Worm (Caenorhabditis elegans) whole organism, L2 larva: ENCODE measurements around the gene bcl-7.
A peak's percentile ranks its signal among the peaks of the same experiment; 100 is the strongest.

Source experiments
- C34F6.9 ChIP-seq: fragments of 150-350 bp; optimal IDR thresholded peaks from 2 replicates; lab custom pipeline; 2014; ENCODE audit warnings: missing biosample characterization, missing genetic modification characterization
- F13H6.1 ChIP-seq: sonication (generic microtip); optimal IDR thresholded peaks from 2 replicates; lab custom pipeline; 2016; ENCODE audit warnings: missing genetic modification characterization, missing compliant biosample characterization
- R02D3.7 ChIP-seq: fragments of 150-350 bp; optimal IDR thresholded peaks from 2 replicates; lab custom pipeline; 2014; ENCODE audit warnings: missing biosample characterization, missing genetic modification characterization
- aly-2 ChIP-seq: fragments of 150-350 bp; optimal IDR thresholded peaks from 2 replicates; lab custom pipeline; 2014; ENCODE audit warnings: missing biosample characterization, missing genetic modification characterization
- ama-1 ChIP-seq: fragments of 150-350 bp; optimal IDR thresholded peaks from 2 replicates; lab custom pipeline; 2018; ENCODE audit warnings: inconsistent platforms
- ceh-16 ChIP-seq: fragments of 150-350 bp; optimal IDR thresholded peaks from 2 replicates; lab custom pipeline; 2014; ENCODE audit warnings: missing biosample characterization, missing genetic modification characterization
- ceh-82 ChIP-seq: fragments of 150-350 bp; optimal IDR thresholded peaks from 2 replicates; lab custom pipeline; 2014; ENCODE audit warnings: missing biosample characterization, missing genetic modification characterization
- dmd-4 ChIP-seq: sonication (generic microtip); optimal IDR thresholded peaks from 2 replicates; lab custom pipeline; 2017; ENCODE audit warnings: missing biosample characterization, missing genetic modification characterization
- elt-1 ChIP-seq: fragments of 150-350 bp; optimal IDR thresholded peaks from 2 replicates; lab custom pipeline; 2014; ENCODE audit warnings: missing biosample characterization, missing genetic modification characterization
- elt-3 ChIP-seq: sonication (generic microtip); optimal IDR thresholded peaks from 2 replicates; lab custom pipeline; 2017; ENCODE audit warnings: missing biosample characterization, missing genetic modification characterization
- fos-1 ChIP-seq: fragments of 150-350 bp; optimal IDR thresholded peaks from 2 replicates; lab custom pipeline; 2014; ENCODE audit warnings: missing biosample characterization, missing genetic modification characterization
- lin-11 ChIP-seq: fragments of 150-350 bp; sonication (generic microtip); optimal IDR thresholded peaks from 2 replicates; lab custom pipeline; 2014; ENCODE audit warnings: missing biosample characterization, missing genetic modification characterization, inconsistent platforms, mixed read lengths
- lin-13 ChIP-seq: fragments of 150-350 bp; optimal IDR thresholded peaks from 2 replicates; lab custom pipeline; 2014; ENCODE audit warnings: missing biosample characterization, missing genetic modification reagents, missing genetic modification characterization
- lin-39 ChIP-seq: fragments of 150-350 bp; optimal IDR thresholded peaks from 2 replicates; lab custom pipeline; 2014; ENCODE audit warnings: missing biosample characterization, missing genetic modification reagents, missing genetic modification characterization
- lsy-2 ChIP-seq, 2 experiments: fragments of 150-350 bp in 1 of 2; sonication (generic microtip) in 1 of 2; optimal IDR thresholded peaks; 2 replicates each; lab custom pipeline; 2014 to 2017; ENCODE audit warnings: missing biosample characterization in 2 of 2, missing genetic modification characterization in 2 of 2
- mbf-1 ChIP-seq: sonication (generic microtip); optimal IDR thresholded peaks from 2 replicates; lab custom pipeline; 2017; ENCODE audit warnings: missing biosample characterization, missing genetic modification characterization
- nhr-10 ChIP-seq: sonication (generic microtip); optimal IDR thresholded peaks from 2 replicates; lab custom pipeline; 2017; ENCODE audit warnings: missing biosample characterization, missing genetic modification characterization
- nhr-11 ChIP-seq: fragments of 150-350 bp; optimal IDR thresholded peaks from 2 replicates; lab custom pipeline; 2014; ENCODE audit warnings: missing biosample characterization, missing genetic modification characterization
- nhr-129 ChIP-seq: fragments of 150-350 bp; optimal IDR thresholded peaks from 2 replicates; lab custom pipeline; 2014; ENCODE audit warnings: missing biosample characterization, missing genetic modification characterization
- nhr-237 ChIP-seq: fragments of 150-350 bp; optimal IDR thresholded peaks from 2 replicates; lab custom pipeline; 2014; ENCODE audit warnings: missing biosample characterization, missing genetic modification characterization
- nhr-25 ChIP-seq: fragments of 150-350 bp; sonication (generic microtip); optimal IDR thresholded peaks from 3 replicates; lab custom pipeline; 2014; ENCODE audit warnings: missing biosample characterization, missing genetic modification characterization
- nhr-6 ChIP-seq: fragments of 150-350 bp; optimal IDR thresholded peaks from 2 replicates; lab custom pipeline; 2014; ENCODE audit warnings: missing biosample characterization, missing genetic modification characterization
- nhr-77 ChIP-seq: fragments of 150-350 bp; optimal IDR thresholded peaks from 2 replicates; lab custom pipeline; 2014; ENCODE audit warnings: missing biosample characterization, missing genetic modification characterization
- peb-1 ChIP-seq: fragments of 150-350 bp; optimal IDR thresholded peaks from 2 replicates; lab custom pipeline; 2014; ENCODE audit warnings: missing biosample characterization, missing genetic modification characterization
- skn-1 ChIP-seq: sonication (generic microtip); optimal IDR thresholded peaks from 2 replicates; lab custom pipeline; 2017; ENCODE audit warnings: missing biosample characterization, missing genetic modification characterization
- sma-9 ChIP-seq, 2 experiments: fragments of 150-350 bp in 1 of 2; sonication (generic microtip) in 1 of 2; optimal IDR thresholded peaks; 2 replicates each; lab custom pipeline; 2014 to 2016; ENCODE audit warnings: missing genetic modification characterization in 2 of 2, mild to moderate bottlenecking in 1 of 2, missing biosample characterization in 1 of 2, missing compliant biosample characterization in 1 of 2, missing genetic modification reagents in 1 of 2, moderate library complexity in 1 of 2
- unc-39 ChIP-seq: fragments of 150-350 bp; optimal IDR thresholded peaks from 2 replicates; lab custom pipeline; 2014; ENCODE audit warnings: missing biosample characterization, missing genetic modification characterization
- unc-55 ChIP-seq: fragments of 150-350 bp; sonication (generic microtip); optimal IDR thresholded peaks from 3 replicates; lab custom pipeline; 2014; ENCODE audit warnings: missing biosample characterization, missing genetic modification reagents, missing genetic modification characterization
- unc-62 ChIP-seq: fragments of 150-350 bp; optimal IDR thresholded peaks from 2 replicates; lab custom pipeline; 2014; ENCODE audit warnings: missing biosample characterization, missing genetic modification reagents, missing genetic modification characterization
- ztf-1 ChIP-seq: fragments of 200-800 bp; sonication (Bioruptor generic); conservative IDR thresholded peaks from 2 replicates; pipeline ENCODE4 v1.3.6; 2022; ENCODE audit warnings: missing genetic modification characterization, missing compliant biosample characterization
- ztf-11 ChIP-seq: sonication (generic microtip); optimal IDR thresholded peaks from 2 replicates; lab custom pipeline; 2017; ENCODE audit warnings: missing biosample characterization, missing genetic modification characterization

Gene bcl-7

DNA sequence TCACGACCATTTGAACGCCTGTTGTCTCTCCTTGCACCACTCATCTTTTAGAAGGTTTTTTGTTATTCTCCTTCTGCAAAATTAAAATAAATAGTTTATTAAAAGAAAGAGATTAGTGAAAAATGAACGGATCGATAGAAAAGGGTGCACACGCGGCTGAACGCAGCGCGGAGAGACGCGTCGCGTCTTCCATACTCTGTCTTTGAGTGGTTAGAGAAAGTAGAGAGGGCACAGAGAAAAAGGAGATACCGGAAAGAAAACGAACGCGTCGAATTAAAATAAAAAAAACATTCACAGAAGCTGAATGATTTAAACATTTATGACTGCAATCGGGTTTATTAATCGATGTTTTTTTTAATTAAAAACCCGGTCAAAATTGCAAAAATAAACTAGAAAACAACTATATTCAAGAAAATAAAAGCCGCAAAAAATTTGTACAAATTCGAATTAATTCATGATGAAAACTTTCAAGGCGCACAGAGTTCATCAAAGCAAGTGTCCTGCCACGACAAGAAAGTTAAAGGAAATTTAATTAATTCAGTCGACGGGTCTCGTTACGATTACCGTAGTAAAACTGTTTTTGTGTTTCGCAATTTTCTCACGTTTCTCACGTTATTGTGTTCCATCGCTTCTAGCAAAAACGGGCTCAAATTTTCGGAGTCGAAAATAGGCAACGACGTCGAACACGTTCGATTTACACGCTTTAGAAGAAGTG, 32.4 kb downstream of the bcl-7 start, which contains the start of the genes nono-1 and nop-1:
TSS of gene nono-1 (minus strand) at position 75 of the 715 bp plus-strand sequence.
TSS of gene nop-1 (plus strand) at position 551 of the 715 bp plus-strand sequence.
- TF ChIP-seq lsy-2 (tag; optimal IDR thresholded peaks at IDR 0.05; lab: Kevin White, UChicago) (peak in 1 of 2 experiments; percentile 37), dmd-4 (tag; lab: Kevin White, UChicago) (no peak), elt-3 (tag; lab: Kevin White, UChicago) (no peak), nhr-129 (no peak), lin-13 (peak; percentile 5), C34F6.9 (tag; lab: Kevin White, UChicago) (peak; percentile 58), ama-1 (lab: Kevin White, UChicago) (peak; percentile 10), sma-9 (GFP tag; optimal IDR thresholded peaks at IDR 0.05; lab: Kevin White, UChicago) (no peak), sma-9 (tag; optimal IDR thresholded peaks at IDR 0.05; lab: Kevin White, UChicago) (no peak), unc-55 (GFP tag; lab: Kevin White, UChicago) (peak; percentile 59)

- TF ChIP-seq lin-39 (tag; lab: Kevin White, UChicago) (no peak), ceh-16 (no peak), nhr-237 (tag; lab: Kevin White, UChicago) (no peak), fos-1 (peak; percentile 13), R02D3.7 (no peak), unc-62 (no peak), lin-11 (tag; lab: Kevin White, UChicago) (no peak), unc-55 (GFP tag; lab: Kevin White, UChicago) (peak; percentile 0), ztf-1 (no peak), lsy-2 (tag; optimal IDR thresholded peaks at IDR 0.05; lab: Kevin White, UChicago) (peak in 1 of 2 experiments; percentile 7)
Observed at ce11 chrIII:5959049-5959448, 33.2 kb downstream of the bcl-7 start.

DNA sequence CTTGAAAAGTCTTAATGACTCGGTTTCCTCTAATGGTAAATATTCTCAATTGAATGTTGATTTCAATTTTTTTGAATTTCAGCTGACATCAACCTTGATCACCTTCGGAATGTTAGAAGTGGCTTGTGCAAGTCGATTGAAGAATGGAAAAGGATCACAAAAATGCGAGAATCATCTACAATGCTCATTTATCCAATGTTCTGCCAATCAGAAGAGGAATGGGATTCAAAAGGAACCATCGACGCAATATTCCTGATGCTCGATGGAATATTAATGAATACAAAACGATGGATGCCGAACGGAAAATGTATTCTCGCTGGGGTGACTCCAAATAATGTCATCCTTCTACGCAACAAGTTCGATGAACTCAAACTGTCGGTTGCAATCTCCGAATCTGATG, 35.7 kb downstream of the bcl-7 start:
- TF ChIP-seq unc-39: no peak

ce11 chrIII:5964058-5964632, 38.3 kb downstream of the bcl-7 start:
- TF ChIP-seq nhr-11: no peak
- no peak for TF ChIP-seq sma-9 (GFP tag; optimal IDR thresholded peaks at IDR 0.05; lab: Kevin White, UChicago)
- TF ChIP-seq sma-9 (tag; optimal IDR thresholded peaks at IDR 0.05; lab: Kevin White, UChicago): no peak
- peak; percentile 11 for TF ChIP-seq F13H6.1 (tag; lab: Kevin White, UChicago)
- no peak for TF ChIP-seq nhr-77 (tag; lab: Kevin White, UChicago)
- no peak for TF ChIP-seq unc-39
- TF ChIP-seq fos-1: peak; percentile 41
- no peak for TF ChIP-seq dmd-4 (tag; lab: Kevin White, UChicago)
- TF ChIP-seq mbf-1 (tag; lab: Kevin White, UChicago): no peak
- TF ChIP-seq nhr-129: peak; percentile 6
- TF ChIP-seq ama-1 (lab: Kevin White, UChicago): no peak
- peak; percentile 51 for TF ChIP-seq ceh-16
- no peak for TF ChIP-seq nhr-6 (tag; lab: Kevin White, UChicago)
- TF ChIP-seq, all 48 proteins: peak for 4

DNA sequence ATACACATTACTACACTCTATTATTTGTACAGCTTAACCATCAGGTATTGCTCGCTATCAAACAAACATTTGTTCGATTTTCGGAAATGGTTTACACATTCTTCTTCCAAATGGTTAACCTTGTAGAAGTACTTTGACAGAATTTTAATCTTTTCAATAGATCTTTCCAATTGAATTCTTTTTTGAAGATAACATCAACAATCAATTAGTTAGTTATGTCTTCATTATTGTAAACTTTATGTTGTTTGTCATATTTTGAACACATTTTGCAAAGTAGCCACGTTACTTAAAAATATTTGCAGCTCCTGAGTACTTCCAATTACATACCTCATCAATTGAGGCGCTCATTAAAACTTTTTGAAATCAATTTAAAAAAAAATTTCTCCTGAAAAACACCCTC, 39.5 kb downstream of the bcl-7 start:
- TF ChIP-seq skn-1 (tag; lab: Kevin White, UChicago): no peak
- peak; percentile 87 for TF ChIP-seq ceh-16
- TF ChIP-seq, all 48 proteins: peak for 1

ce11 chrIII:5965839-5966463, 40.1 kb downstream of the bcl-7 start, which contains the start of gene dct-6:
dct-6 (plus strand) TSS chrIII:5966413.
- TF ChIP-seq nhr-77 (tag; lab: Kevin White, UChicago) (no peak), fos-1 (peak; percentile 79), nhr-237 (tag; lab: Kevin White, UChicago) (no peak), elt-1 (tag; lab: Kevin White, UChicago) (no peak), unc-55 (GFP tag; lab: Kevin White, UChicago) (no peak), nhr-129 (no peak)
- TF ChIP-seq, all 48 proteins: peak for 1

DNA sequence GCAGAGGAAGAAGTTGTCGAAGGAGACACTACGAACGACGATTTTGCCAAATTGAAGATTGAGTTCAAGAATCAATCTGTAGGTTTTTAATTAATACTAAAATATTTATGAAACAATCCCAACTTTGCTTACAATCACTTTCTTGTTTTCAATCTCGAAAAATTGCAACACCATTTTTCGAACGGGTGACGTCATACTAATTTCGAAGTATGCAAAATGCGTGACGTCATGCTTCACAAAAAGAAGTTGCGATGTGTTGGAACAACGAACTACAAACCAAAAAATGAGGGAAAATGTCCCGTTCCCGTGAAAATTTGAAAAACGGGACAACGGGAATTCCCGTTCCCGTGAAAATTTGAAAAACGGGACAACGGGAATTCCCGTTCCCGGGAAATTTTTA, 41.8 kb downstream of the bcl-7 start:
- TF ChIP-seq nhr-25: no peak
- TF ChIP-seq aly-2 (tag; lab: Kevin White, UChicago): no peak
- TF ChIP-seq peb-1: no peak
- no peak for TF ChIP-seq nhr-237 (tag; lab: Kevin White, UChicago)
- no peak for TF ChIP-seq ztf-11 (tag; lab: Kevin White, UChicago)
- no peak for TF ChIP-seq elt-3 (tag; lab: Kevin White, UChicago)
- TF ChIP-seq ceh-82 (tag; lab: Kevin White, UChicago): no peak
- no peak for TF ChIP-seq R02D3.7
- no peak for TF ChIP-seq dmd-4 (tag; lab: Kevin White, UChicago)
- TF ChIP-seq nhr-10 (tag; lab: Kevin White, UChicago): no peak
- TF ChIP-seq skn-1 (tag; lab: Kevin White, UChicago): no peak
- TF ChIP-seq, all 48 proteins: peak for 0
